Worm (Caenorhabditis elegans) whole organism, dauer: ENCODE results near the gene esyt-2.

ENCODE experiments used
- unc-62 ChIP-seq: sonication (generic microtip); optimal IDR thresholded peaks from 2 replicates; lab custom pipeline; 2017; ENCODE audit warnings: missing biosample characterization, missing genetic modification reagents, missing genetic modification characterization

The esyt-2 gene

ce11 chrIII:6245728-6246127 lies 15.0 kb upstream of the esyt-2 start, which contains the start of gene bcas-2:
bcas-2 (minus strand) TSS chrIII:6245828.
- no peak for TF ChIP-seq unc-62 (GFP tag; lab: Kevin White, UChicago)

- TF ChIP-seq unc-62 (GFP tag; lab: Kevin White, UChicago), result no peak
Observed at ce11 chrIII:6240528-6240927, 9.8 kb upstream of the esyt-2 start, which contains the start of gene T12A2.3. T12A2.3 (plus strand) TSS chrIII:6240828.

DNA sequence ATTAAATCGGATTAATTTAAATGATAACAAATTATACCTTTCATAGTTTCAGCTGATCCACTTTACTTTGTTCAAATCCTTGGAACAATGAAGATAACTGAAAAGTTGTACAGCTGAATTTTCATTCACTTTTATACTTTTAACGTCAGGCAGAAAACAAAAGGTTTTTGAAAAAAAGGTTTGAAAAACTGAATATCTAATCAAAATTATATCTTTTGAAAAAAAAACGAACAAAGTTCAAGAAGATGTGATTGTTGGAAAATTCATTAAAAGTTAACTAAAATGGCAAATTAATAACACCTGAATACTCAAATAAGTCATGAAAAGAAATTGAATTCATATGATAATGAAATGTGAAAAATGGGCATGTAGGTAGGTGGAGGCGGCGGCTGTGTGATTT lies 5.9 kb upstream of the esyt-2 start, which contains the start of gene T12A2.21:
T12A2.21 (minus strand) TSS at position 101 of the 400 bp plus-strand sequence.
- no peak for TF ChIP-seq unc-62 (GFP tag; lab: Kevin White, UChicago)

DNA sequence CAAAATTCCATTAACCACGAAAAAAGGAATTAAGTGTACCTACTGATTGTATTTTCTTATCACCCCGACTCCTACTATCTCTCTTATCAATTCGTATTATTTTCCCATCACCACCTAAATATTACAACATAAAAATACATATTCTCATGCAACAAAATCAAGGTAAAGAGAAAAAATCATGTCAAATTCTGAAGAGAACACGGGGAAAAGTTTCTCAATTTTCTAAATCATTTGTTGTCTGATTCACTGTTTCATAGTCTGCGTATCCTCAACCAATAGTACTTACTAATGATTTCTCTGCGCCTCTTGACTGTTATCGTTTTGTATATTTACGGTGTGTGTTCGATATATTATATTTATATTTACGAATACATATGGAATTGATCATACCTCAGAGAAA lies 1.1 kb upstream of the esyt-2 start:
- TF ChIP-seq unc-62 (GFP tag; lab: Kevin White, UChicago), result no peak

DNA sequence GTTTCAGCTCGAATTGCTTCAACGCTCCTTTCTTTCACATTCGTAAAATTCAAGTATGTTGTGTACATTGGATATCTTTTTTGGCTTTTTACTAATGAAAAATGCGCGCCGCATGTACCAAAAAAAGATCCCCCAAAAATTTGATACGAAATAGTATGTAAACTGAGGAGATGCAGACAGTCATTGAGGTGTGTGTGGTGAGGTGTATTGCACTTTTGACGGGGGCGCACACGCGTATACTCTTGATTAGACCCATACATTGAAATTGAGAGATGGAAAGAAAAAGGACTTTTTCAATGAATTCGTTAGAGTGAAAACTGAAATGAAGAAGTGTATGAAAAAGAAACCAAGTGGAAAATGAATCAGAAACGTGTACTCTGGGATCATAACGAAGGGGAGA lies 9.4 kb downstream of the esyt-2 start:
- no peak for TF ChIP-seq unc-62 (GFP tag; lab: Kevin White, UChicago)

ce11 chrIII:6216833-6217466 lies 13.8 kb downstream of the esyt-2 start, which contains the start of gene hot-4:
hot-4 (plus strand) TSS chrIII:6217416.
- no peak for TF ChIP-seq unc-62 (GFP tag; lab: Kevin White, UChicago)

DNA sequence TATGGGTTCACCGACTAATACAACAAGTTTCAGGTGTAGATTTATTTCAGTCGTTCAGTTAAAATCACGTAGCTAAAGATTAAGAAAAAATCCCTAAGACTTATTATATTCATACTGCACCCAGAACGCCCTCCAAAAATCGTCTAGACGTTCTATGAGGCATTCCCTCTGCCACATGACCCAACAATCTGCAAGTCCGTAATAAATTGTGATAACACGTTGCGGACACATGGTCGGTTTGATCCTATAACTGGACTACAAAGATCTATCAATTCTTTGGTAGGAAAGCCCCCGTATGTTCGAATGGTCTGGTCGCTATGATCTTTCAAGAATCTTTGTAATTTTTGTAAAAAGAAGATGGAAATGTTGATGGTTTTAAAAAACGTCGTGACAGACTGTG lies 14.8 kb downstream of the esyt-2 start:
- TF ChIP-seq unc-62 (GFP tag; lab: Kevin White, UChicago), result no peak

- TF ChIP-seq unc-62 (GFP tag; lab: Kevin White, UChicago), result no peak
Observed at ce11 chrIII:6215476-6215875, 15.3 kb downstream of the esyt-2 start, which contains the start of gene C23G10.11. C23G10.11 (minus strand) TSS chrIII:6215576.

DNA sequence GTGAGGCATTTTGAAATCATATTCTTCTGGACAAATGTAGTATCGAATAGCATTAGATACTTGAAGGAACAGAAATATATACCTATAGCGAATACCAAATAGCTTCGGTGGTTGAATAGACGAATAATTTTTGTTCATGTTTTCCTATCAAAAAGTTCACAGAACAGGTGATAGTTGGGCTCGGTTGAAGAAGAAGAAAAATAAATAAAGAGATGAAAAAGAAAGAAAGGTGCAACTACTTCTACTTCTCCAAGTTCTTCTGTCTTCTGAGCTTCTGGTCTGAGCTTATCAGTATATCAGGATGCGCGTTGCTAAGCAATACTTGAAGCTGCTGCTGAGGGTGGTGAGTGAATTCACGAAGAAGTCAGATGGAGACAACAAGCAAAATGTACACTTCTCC lies 16.9 kb downstream of the esyt-2 start, which contains the start of gene C23G10.10:
C23G10.10 (minus strand) TSS at position 101 of the 400 bp plus-strand sequence.
- TF ChIP-seq unc-62 (GFP tag; lab: Kevin White, UChicago), result no peak

- no peak for TF ChIP-seq unc-62 (GFP tag; lab: Kevin White, UChicago)
Observed at ce11 chrIII:6210215-6210822, 20.5 kb downstream of the esyt-2 start.

DNA sequence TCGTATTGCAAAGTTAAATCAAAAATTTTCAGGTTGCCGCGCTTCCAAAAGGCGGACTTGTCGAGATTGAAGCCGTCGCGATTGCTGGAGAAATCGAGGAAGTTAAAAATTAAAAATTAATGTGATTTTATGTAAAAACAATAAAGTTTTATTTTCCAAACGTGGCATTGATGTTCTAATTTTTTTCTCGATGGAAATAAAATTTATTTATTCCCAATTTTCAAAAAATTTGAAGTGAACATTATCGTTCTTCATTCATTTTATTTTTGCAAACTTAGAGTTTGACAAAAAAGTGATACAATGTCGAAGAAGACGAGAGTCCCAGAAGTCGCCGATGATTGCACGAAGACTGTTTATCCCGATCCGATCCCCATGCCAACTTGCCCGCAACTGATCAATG lies 21.8 kb downstream of the esyt-2 start, which contains the start of gene C23G10.1:
C23G10.1 (plus strand) TSS at position 301 of the 400 bp plus-strand sequence.
- TF ChIP-seq unc-62 (GFP tag; lab: Kevin White, UChicago), result no peak

DNA sequence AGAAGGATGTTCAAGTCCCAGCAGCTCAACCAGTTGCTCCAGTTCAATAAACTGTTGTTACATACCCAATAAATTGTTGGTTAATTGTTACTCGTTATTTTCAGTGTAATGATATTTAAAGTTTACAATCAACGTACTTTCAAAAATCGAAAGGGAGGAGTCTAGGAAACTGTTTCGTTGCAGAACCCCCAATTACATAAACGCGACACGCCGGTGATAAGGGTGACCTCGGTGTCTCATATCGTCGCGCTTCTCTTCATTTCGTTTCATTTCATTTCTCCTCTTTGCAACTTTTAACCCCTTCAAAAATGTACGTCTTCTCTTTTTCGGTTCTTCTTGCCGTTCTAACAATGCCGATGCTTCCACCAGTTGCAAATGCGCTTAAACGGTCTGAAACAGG lies 22.9 kb downstream of the esyt-2 start, which contains the start of gene C23G10.2:
C23G10.2 (plus strand) TSS at position 184 of the 400 bp plus-strand sequence.
- TF ChIP-seq unc-62 (GFP tag; lab: Kevin White, UChicago), result no peak

ce11 chrIII:6207046-6207445 lies 23.7 kb downstream of the esyt-2 start:
- no peak for TF ChIP-seq unc-62 (GFP tag; lab: Kevin White, UChicago)

- no peak for TF ChIP-seq unc-62 (GFP tag; lab: Kevin White, UChicago)
Observed at ce11 chrIII:6206161-6206853, 24.5 kb downstream of the esyt-2 start, which contains the start of the genes sna-3 and rps-3. sna-3 (minus strand) TSS chrIII:6206211. rps-3 (plus strand) TSS chrIII:6206803.

DNA sequence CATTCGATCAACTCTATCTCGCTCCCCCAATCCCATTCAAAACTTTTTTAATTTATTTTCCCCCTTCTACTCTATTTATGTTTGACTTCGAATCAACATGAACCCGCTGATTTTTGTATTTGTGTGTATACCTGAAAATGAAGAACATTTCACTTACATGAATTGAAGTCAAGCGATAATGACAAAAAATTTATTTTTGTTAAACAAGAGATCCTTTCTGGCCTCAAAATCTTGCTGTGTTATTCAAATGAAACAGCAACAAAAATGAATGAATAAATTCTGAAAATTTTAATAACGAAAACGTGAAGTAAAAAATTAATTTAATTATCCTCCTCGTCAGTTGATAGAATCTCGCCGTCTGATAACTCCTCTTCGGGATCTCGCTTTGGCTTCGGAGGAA lies 28.3 kb downstream of the esyt-2 start:
- no peak for TF ChIP-seq unc-62 (GFP tag; lab: Kevin White, UChicago)

DNA sequence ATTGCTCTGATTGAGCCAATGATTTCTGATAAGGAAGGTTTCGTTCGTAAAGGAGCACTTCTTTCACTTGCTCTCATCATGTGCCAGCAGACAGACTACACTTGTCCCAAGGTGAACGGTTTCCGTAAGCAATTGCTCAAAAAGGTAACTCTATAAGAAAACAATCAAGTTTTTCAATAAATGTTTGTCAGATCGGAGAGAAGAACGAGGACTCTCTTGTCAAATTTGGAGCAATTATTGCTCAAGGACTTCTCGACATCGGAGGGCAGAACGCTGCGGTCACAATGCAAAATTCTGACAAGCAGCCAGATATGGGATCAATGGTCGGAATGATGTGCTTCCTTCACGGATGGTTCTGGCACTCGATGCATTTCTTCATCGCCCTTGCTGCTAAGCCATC lies 29.4 kb downstream of the esyt-2 start:
- TF ChIP-seq unc-62 (GFP tag; lab: Kevin White, UChicago), result no peak
